Fruit fly (Drosophila melanogaster): ENCODE results near the gene Eip75B.

DNA sequence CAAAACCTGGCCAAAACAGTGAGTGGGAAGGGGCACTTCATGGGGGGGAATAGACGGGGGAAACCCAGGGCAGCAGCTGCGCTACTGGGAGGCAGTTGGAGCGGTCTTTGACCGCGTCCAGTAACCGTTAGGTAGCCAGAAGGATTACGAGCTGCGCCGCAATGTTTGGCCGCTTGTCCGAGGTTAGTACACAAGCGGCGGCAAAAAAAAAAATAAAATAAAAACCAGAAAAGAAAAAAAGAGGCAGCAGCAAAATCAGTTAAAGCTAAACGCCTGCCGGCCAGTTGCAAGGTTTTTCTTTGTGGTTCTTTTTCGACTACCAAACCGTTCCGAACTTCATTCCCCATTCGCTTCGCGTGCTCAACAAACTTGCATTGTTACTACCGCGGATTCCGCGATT is 79.4 kb downstream of the Eip75B start:
- TF ChIP-seq CG8478 (optimal IDR thresholded peaks at IDR 0.05) (no peak), CTCF (optimal IDR thresholded peaks at IDR 0.05) (no peak)
